Worm (Caenorhabditis elegans): Measurements from ENCODE around the gene vps-35.

vps-35 gene

ce11 chrII:5911939-5912523, 4.4 kb downstream of the vps-35 start:
- TF ChIP-seq elt-2 (tag; optimal IDR thresholded peaks at IDR 0.05) (peak; percentile 94), ceh-28 (tag; optimal IDR thresholded peaks at IDR 0.05) (no peak), zag-1 (tag; optimal IDR thresholded peaks at IDR 0.05) (no peak), jun-1 (tag; optimal IDR thresholded peaks at IDR 0.05) (peak; percentile 41), pha-4 (tag; optimal IDR thresholded peaks at IDR 0.05) (peak; percentile 94), skn-1 (tag; optimal IDR thresholded peaks at IDR 0.05) (peak; percentile 47), pqm-1 (tag; optimal IDR thresholded peaks at IDR 0.05) (peak; percentile 96)

- TF ChIP-seq mdl-1 (tag; optimal IDR thresholded peaks at IDR 0.05) (no peak), elt-2 (tag; optimal IDR thresholded peaks at IDR 0.05) (peak; percentile 77), pha-4 (tag; optimal IDR thresholded peaks at IDR 0.05) (peak; percentile 42), pqm-1 (tag; optimal IDR thresholded peaks at IDR 0.05) (peak; percentile 80)
These were observed 6.3 kb downstream of the vps-35 start for ce11 chrII:5913897-5914296.

ce11 chrII:5917010-5917472, 9.4 kb downstream of the vps-35 start, which contains the start of gene frh-1:
Gene frh-1 (plus strand): TSS chrII:5917422.
- TF ChIP-seq elt-2 (tag; optimal IDR thresholded peaks at IDR 0.05): peak; percentile 26
- TF ChIP-seq nfya-1 (tag; optimal IDR thresholded peaks at IDR 0.05; ENCODE audit: insufficient read depth): no peak

- TF ChIP-seq sea-2 (GFP tag; optimal IDR thresholded peaks at IDR 0.05) (no peak), aly-2 (tag; optimal IDR thresholded peaks at IDR 0.05) (no peak), hmg-11 (tag; optimal IDR thresholded peaks at IDR 0.05) (peak; percentile 11), ztf-11 (tag; optimal IDR thresholded peaks at IDR 0.05) (no peak), nfya-1 (tag; optimal IDR thresholded peaks at IDR 0.05; ENCODE audit: insufficient read depth) (peak; percentile 47), elt-3 (tag; optimal IDR thresholded peaks at IDR 0.05) (no peak), mdl-1 (tag; optimal IDR thresholded peaks at IDR 0.05) (no peak), mml-1 (tag; optimal IDR thresholded peaks at IDR 0.05) (no peak), tbx-2 (tag; optimal IDR thresholded peaks at IDR 0.05) (no peak), lin-15B (tag; optimal IDR thresholded peaks at IDR 0.05) (peak; percentile 43), elt-1 (tag; optimal IDR thresholded peaks at IDR 0.05) (no peak), zag-1 (tag; optimal IDR thresholded peaks at IDR 0.05) (no peak), fos-1 (tag; optimal IDR thresholded peaks at IDR 0.05) (no peak), lsy-12 (tag; optimal IDR thresholded peaks at IDR 0.05) (no peak), lin-39 (tag; optimal IDR thresholded peaks at IDR 0.05) (no peak), nhr-43 (tag; optimal IDR thresholded peaks at IDR 0.05; ENCODE audit: poor library complexity, severe bottlenecking) (peak; percentile 33), nhr-25 (tag; optimal IDR thresholded peaks at IDR 0.05) (no peak), daf-12 (tag; optimal IDR thresholded peaks at IDR 0.05) (no peak), eor-1 (tag; optimal IDR thresholded peaks at IDR 0.05) (no peak), ceh-82 (tag; optimal IDR thresholded peaks at IDR 0.05) (no peak), ZK546.5 (tag; optimal IDR thresholded peaks at IDR 0.05) (no peak), nhr-67 (tag; optimal IDR thresholded peaks at IDR 0.05) (no peak), pqm-1 (tag; optimal IDR thresholded peaks at IDR 0.05) (no peak), skn-1 (tag; optimal IDR thresholded peaks at IDR 0.05) (no peak), fkh-10 (GFP tag; optimal IDR thresholded peaks at IDR 0.05) (no peak), jun-1 (tag; optimal IDR thresholded peaks at IDR 0.05) (no peak), nhr-23 (tag; optimal IDR thresholded peaks at IDR 0.05) (peak; percentile 41), unc-62 (GFP tag; optimal IDR thresholded peaks at IDR 0.05) (no peak), nhr-237 (tag; optimal IDR thresholded peaks at IDR 0.05) (no peak), ceh-28 (tag; optimal IDR thresholded peaks at IDR 0.05) (no peak), unc-39 (tag; optimal IDR thresholded peaks at IDR 0.05) (no peak), nhr-28 (tag; optimal IDR thresholded peaks at IDR 0.05) (no peak), egl-5 (tag; optimal IDR thresholded peaks at IDR 0.05) (no peak), ama-1 (optimal IDR thresholded peaks at IDR 0.05) (no peak), R02D3.7 (tag; optimal IDR thresholded peaks at IDR 0.05) (no peak), elt-2 (tag; optimal IDR thresholded peaks at IDR 0.05) (peak; percentile 0), fkh-2 (tag; optimal IDR thresholded peaks at IDR 0.05) (no peak), ceh-16 (tag; optimal IDR thresholded peaks at IDR 0.05) (no peak), nhr-12 (tag; optimal IDR thresholded peaks at IDR 0.05) (no peak), pha-4 (tag; optimal IDR thresholded peaks at IDR 0.05) (peak; percentile 51), nhr-77 (tag; optimal IDR thresholded peaks at IDR 0.05) (no peak), ceh-9 (tag; optimal IDR thresholded peaks at IDR 0.05) (no peak)
These were observed 10.6 kb downstream of the vps-35 start, which contains the start of gene ptp-2 for ce11 chrII:5918149-5918697. Gene ptp-2 (plus strand): TSS chrII:5918647.

Data from whole organism, L3 larva.